Worm (Caenorhabditis elegans) whole organism, early embryonic: ENCODE results near the gene ten-1.

Experiments
- F13C5.2 ChIP-seq: sonication (generic microtip); optimal IDR thresholded peaks from 2 replicates; lab custom pipeline; 2017; ENCODE audit warnings: mild to moderate bottlenecking, missing genetic modification characterization, inconsistent platforms, missing compliant biosample characterization
- ama-1 ChIP-seq: fragments of 150-350 bp; optimal IDR thresholded peaks from 2 replicates; lab custom pipeline; 2014
- ceh-36 ChIP-seq: sonication (generic microtip); optimal IDR thresholded peaks from 2 replicates; lab custom pipeline; 2016; ENCODE audit warnings: missing genetic modification characterization, inconsistent platforms, missing compliant biosample characterization
- ets-7 ChIP-seq: sonication (generic microtip); optimal IDR thresholded peaks from 2 replicates; lab custom pipeline; 2016; ENCODE audit warnings: missing genotype, missing genetic modification characterization, missing compliant biosample characterization
- flt-1 ChIP-seq: fragments of 200-800 bp; sonication (Bioruptor generic); IDR thresholded peaks from 2 replicates; pipeline ENCODE4 v1.3.6; 2022; ENCODE audit warnings: missing genetic modification characterization, missing compliant biosample characterization
- hnd-1 ChIP-seq: sonication (generic microtip); optimal IDR thresholded peaks from 2 replicates; lab custom pipeline; 2016; ENCODE audit warnings: missing genetic modification characterization, missing compliant biosample characterization
- pes-1 ChIP-seq: fragments of 200-800 bp; sonication (Bioruptor generic); IDR thresholded peaks from 2 replicates; pipeline ENCODE4 v1.3.6; 2022; ENCODE audit warnings: missing genetic modification reagents, missing genetic modification characterization, missing compliant biosample characterization
- scrt-1 ChIP-seq: fragments of 200-800 bp; sonication (Bioruptor generic); IDR thresholded peaks from 2 replicates; pipeline ENCODE4 v1.3.6; 2022; ENCODE audit warnings: missing genetic modification characterization, missing compliant biosample characterization
- sea-1 ChIP-seq: fragments of 200-800 bp; sonication (Bioruptor generic); conservative IDR thresholded peaks from 2 replicates; pipeline ENCODE4 v1.3.6; 2022; ENCODE audit warnings: missing genetic modification characterization, missing compliant biosample characterization
- tbx-11 ChIP-seq: fragments of 200-800 bp; sonication (Bioruptor generic); IDR thresholded peaks from 2 replicates; pipeline ENCODE4 v1.3.6; 2022; ENCODE audit warnings: missing genetic modification characterization, missing compliant biosample characterization
- tbx-37 ChIP-seq: fragments of 200-800 bp; sonication (Bioruptor generic); conservative IDR thresholded peaks from 2 replicates; pipeline ENCODE4 v1.3.6; 2022; ENCODE audit warnings: missing genetic modification reagents, missing genetic modification characterization, missing compliant biosample characterization
- tra-4 ChIP-seq: sonication (generic microtip); optimal IDR thresholded peaks from 2 replicates; lab custom pipeline; 2017; ENCODE audit warnings: missing genetic modification characterization, missing compliant biosample characterization

ce11 chrIII:6871067-6871466 lies 50.3 kb downstream of the ten-1 start:
- TF ChIP-seq ama-1 (no peak), ceh-36 (tag; lab: Kevin White, UChicago) (no peak), hnd-1 (tag; lab: Kevin White, UChicago) (no peak), tra-4 (tag; lab: Kevin White, UChicago) (no peak), flt-1 (GFP tag; lab: Robert Waterston, UW) (no peak), scrt-1 (GFP tag; lab: Robert Waterston, UW) (no peak), tbx-11 (no peak), sea-1 (GFP tag; lab: Robert Waterston, UW) (no peak), ets-7 (tag; lab: Kevin White, UChicago) (no peak), F13C5.2 (tag; lab: Kevin White, UChicago) (no peak), tbx-37 (GFP tag; lab: Robert Waterston, UW) (no peak), pes-1 (no peak)
